Fruit fly (Drosophila melanogaster) whole organism, embryonic: Measurements from ENCODE around the gene Atg12.

Source experiments
- Bdp1 ChIP-seq: fragments of 200-800 bp; sonication (Bioruptor generic); optimal IDR thresholded peaks from 3 replicates; lab custom pipeline; 2016; ENCODE audit warnings: missing biosample characterization, missing genetic modification characterization
- CG10543 ChIP-seq: fragments of 200-800 bp; sonication (Bioruptor generic); optimal IDR thresholded peaks from 3 replicates; lab custom pipeline; 2017; ENCODE audit warnings: missing biosample characterization, mild to moderate bottlenecking, missing genetic modification characterization, moderate library complexity
- CG12071 ChIP-seq: fragments of 200-800 bp; sonication (Bioruptor generic); optimal IDR thresholded peaks from 3 replicates; lab custom pipeline; 2018; ENCODE audit warnings: missing biosample characterization, mild to moderate bottlenecking, missing genetic modification characterization
- CG13123 ChIP-seq: fragments of 200-800 bp; sonication (Bioruptor generic); optimal IDR thresholded peaks from 2 replicates; lab custom pipeline; 2016; ENCODE audit warnings: missing biosample characterization, missing genetic modification characterization
- CG15514 ChIP-seq: fragments of 200-800 bp; sonication (Bioruptor generic); optimal IDR thresholded peaks from 3 replicates; lab custom pipeline; 2017; ENCODE audit warnings: missing biosample characterization, missing genetic modification characterization, mild to moderate bottlenecking, moderate library complexity, missing genetic modification reagents
- CG2875 ChIP-seq: fragments of 200-800 bp; sonication (Bioruptor generic); optimal IDR thresholded peaks from 2 replicates; lab custom pipeline; 2017; ENCODE audit warnings: missing biosample characterization, mild to moderate bottlenecking, missing genetic modification characterization, missing genetic modification reagents
- CG34376 ChIP-seq: fragments of 200-800 bp; sonication (Bioruptor generic); optimal IDR thresholded peaks from 2 replicates; lab custom pipeline; 2018; ENCODE audit warnings: missing biosample characterization, mild to moderate bottlenecking, missing genetic modification characterization
- CG6689 ChIP-seq: fragments of 200-800 bp; sonication (Bioruptor generic); IDR thresholded peaks from 2 replicates; pipeline ENCODE4 v1.3.6; 2022; ENCODE audit warnings: missing biosample characterization, missing genetic modification characterization
- CG7987 ChIP-seq: fragments of 200-800 bp; sonication (Bioruptor generic); optimal IDR thresholded peaks from 2 replicates; lab custom pipeline; 2018; ENCODE audit warnings: missing biosample characterization, mild to moderate bottlenecking, missing genetic modification characterization, moderate library complexity
- D19A ChIP-seq: fragments of 200-800 bp; optimal IDR thresholded peaks from 3 replicates; lab custom pipeline; 2019; ENCODE audit warnings: missing biosample characterization, mild to moderate bottlenecking, missing genetic modification characterization, moderate library complexity
- D19B ChIP-seq: fragments of 200-800 bp; sonication (Bioruptor generic); optimal IDR thresholded peaks from 2 replicates; lab custom pipeline; 2017; ENCODE audit warnings: missing biosample characterization, mild to moderate bottlenecking, missing genetic modification characterization
- Deaf1 ChIP-seq: fragments of 200-800 bp; optimal IDR thresholded peaks from 3 replicates; lab custom pipeline; 2019; ENCODE audit warnings: missing biosample characterization, mild to moderate bottlenecking, missing genetic modification characterization, moderate library complexity
- Dek ChIP-seq: fragments of 200-800 bp; sonication (Bioruptor generic); optimal IDR thresholded peaks from 3 replicates; lab custom pipeline; 2019; ENCODE audit warnings: missing biosample characterization, mild to moderate bottlenecking, missing genetic modification characterization, moderate library complexity
- Dref ChIP-seq: fragments of 200-800 bp; sonication (Bioruptor generic); IDR thresholded peaks from 2 replicates; pipeline ENCODE4 v1.3.6; 2022; ENCODE audit warnings: missing biosample characterization, missing genetic modification characterization
- Ets65A ChIP-seq: fragments of 200-800 bp; sonication (Bioruptor generic); peaks from one replicate; lab custom pipeline; 2016; ENCODE audit warnings: missing biosample characterization, missing genetic modification characterization
- HmgZ ChIP-seq: fragments of 200-800 bp; sonication (Bioruptor generic); optimal IDR thresholded peaks from 2 replicates; lab custom pipeline; 2018; ENCODE audit warnings: missing biosample characterization, mild to moderate bottlenecking, missing genetic modification characterization
- NK7.1 ChIP-seq: fragments of 200-800 bp; sonication (Bioruptor generic); optimal IDR thresholded peaks from 3 replicates; lab custom pipeline; 2016; ENCODE audit warnings: missing biosample characterization, missing genetic modification characterization
- Nf-YC ChIP-seq: fragments of 200-800 bp; optimal IDR thresholded peaks from 3 replicates; lab custom pipeline; 2019; ENCODE audit warnings: missing biosample characterization, mild to moderate bottlenecking, missing genetic modification characterization, moderate library complexity
- Rx ChIP-seq: fragments of 200-800 bp; sonication (Bioruptor generic); IDR thresholded peaks from 2 replicates; pipeline ENCODE4 v1.3.6; 2022; ENCODE audit warnings: missing biosample characterization, missing genetic modification characterization
- Trl ChIP-seq, 3 experiments: fragments of >200 bp in 2 of 3; fragments of 200-800 bp in 1 of 3; sonication (Bioruptor generic) in 1 of 3; optimal IDR thresholded peaks; 2 replicates in 1 of 3; 3 replicates in 2 of 3; lab custom pipeline; 2016 to 2017; ENCODE audit warnings: missing biosample characterization in 1 of 3, missing genetic modification characterization in 1 of 3
- Xrp1 ChIP-seq: fragments of 200-800 bp; sonication (Bioruptor generic); IDR thresholded peaks from 2 replicates; pipeline ENCODE4 v1.3.6; 2022; ENCODE audit warnings: missing biosample characterization, missing genetic modification characterization
- ash1 ChIP-seq: fragments of 200-800 bp; sonication (Bioruptor generic); optimal IDR thresholded peaks from 2 replicates; lab custom pipeline; 2018; ENCODE audit warnings: missing biosample characterization, mild to moderate bottlenecking, missing genetic modification characterization
- br ChIP-seq: fragments of >200 bp; optimal IDR thresholded peaks from 2 replicates; lab custom pipeline; 2017
- chn ChIP-seq: fragments of 200-800 bp; sonication (Bioruptor generic); optimal IDR thresholded peaks from 2 replicates; lab custom pipeline; 2016; ENCODE audit warnings: missing biosample characterization, missing genetic modification characterization
- crol ChIP-seq: fragments of 200-800 bp; sonication (Bioruptor generic); IDR thresholded peaks from 2 replicates; pipeline ENCODE4 v1.3.6; 2022; ENCODE audit warnings: missing biosample characterization, missing genetic modification characterization
- dan ChIP-seq: fragments of 200-800 bp; sonication (Bioruptor generic); IDR thresholded peaks from 2 replicates; pipeline ENCODE4 v1.3.6; 2022; ENCODE audit warnings: missing biosample characterization, missing genetic modification characterization
- disco-r ChIP-seq: fragments of 200-800 bp; sonication (Bioruptor generic); optimal IDR thresholded peaks from 2 replicates; lab custom pipeline; 2016; ENCODE audit warnings: missing biosample characterization, missing genetic modification characterization
- dmrt99B ChIP-seq: fragments of 200-800 bp; sonication (Bioruptor generic); optimal IDR thresholded peaks from 2 replicates; lab custom pipeline; 2018; ENCODE audit warnings: missing biosample characterization, mild to moderate bottlenecking, missing genetic modification characterization, moderate library complexity
- gcm2 ChIP-seq: fragments of 200-800 bp; sonication (Bioruptor generic); optimal IDR thresholded peaks from 2 replicates; lab custom pipeline; 2016; ENCODE audit warnings: missing biosample characterization, missing genetic modification characterization
- gfzf ChIP-seq: fragments of 200-800 bp; sonication (Bioruptor generic); optimal IDR thresholded peaks from 2 replicates; lab custom pipeline; 2016; ENCODE audit warnings: missing biosample characterization, mild to moderate bottlenecking, missing genetic modification characterization, moderate library complexity
- gsb-n ChIP-seq: fragments of 200-800 bp; sonication (Bioruptor generic); optimal IDR thresholded peaks from 3 replicates; lab custom pipeline; 2018; ENCODE audit warnings: missing biosample characterization, mild to moderate bottlenecking, missing genetic modification characterization
- gt ChIP-seq: fragments of 200-800 bp; sonication (Bioruptor generic); IDR thresholded peaks from 2 replicates; pipeline ENCODE4 v1.3.6; 2022; ENCODE audit warnings: missing biosample characterization, missing genetic modification characterization
- her ChIP-seq: fragments of 200-800 bp; sonication (Bioruptor generic); optimal IDR thresholded peaks from 2 replicates; lab custom pipeline; 2016; ENCODE audit warnings: missing biosample characterization, missing genetic modification characterization
- mirr ChIP-seq: fragments of 200-800 bp; sonication (Bioruptor generic); optimal IDR thresholded peaks from 3 replicates; lab custom pipeline; 2018; ENCODE audit warnings: missing biosample characterization, mild to moderate bottlenecking, missing genetic modification characterization
- pan ChIP-seq, 4 experiments: fragments of >200 bp in 3 of 4; fragments of 200-800 bp in 1 of 4; sonication (Bioruptor generic) in 1 of 4; optimal IDR thresholded peaks in 3 of 4; IDR thresholded peaks in 1 of 4; 2 replicates each; pipeline versions ENCODE4 v1.3.6 to Lab custom; 2017 to 2022; ENCODE audit warnings: missing biosample characterization in 2 of 4, missing genetic modification characterization in 2 of 4, mixed read lengths in 1 of 4
- pros ChIP-seq: fragments of 200-800 bp; sonication (Bioruptor generic); optimal IDR thresholded peaks from 3 replicates; lab custom pipeline; 2019; ENCODE audit warnings: missing biosample characterization, mild to moderate bottlenecking, missing genetic modification characterization, moderate library complexity
- pum ChIP-seq: fragments of 200-800 bp; sonication (Bioruptor generic); optimal IDR thresholded peaks from 2 replicates; lab custom pipeline; 2016; ENCODE audit warnings: missing biosample characterization, missing genetic modification characterization
- row ChIP-seq: fragments of 200-800 bp; sonication (Bioruptor generic); IDR thresholded peaks from 3 replicates; pipeline ENCODE4 v1.3.6; 2022; ENCODE audit warnings: missing biosample characterization, missing genetic modification characterization
- scrt ChIP-seq: fragments of 200-800 bp; sonication (Bioruptor generic); optimal IDR thresholded peaks from 2 replicates; lab custom pipeline; 2018; ENCODE audit warnings: missing biosample characterization, mild to moderate bottlenecking, missing genetic modification characterization, moderate library complexity
- sens ChIP-seq: fragments of 200-800 bp; sonication (Bioruptor generic); peaks from one replicate; lab custom pipeline; 2016; ENCODE audit warnings: missing biosample characterization, missing genetic modification characterization
- stwl ChIP-seq: fragments of 200-800 bp; sonication (Bioruptor generic); optimal IDR thresholded peaks from 3 replicates; lab custom pipeline; 2018; ENCODE audit warnings: missing biosample characterization, mild to moderate bottlenecking, missing genetic modification characterization, moderate library complexity
- sug ChIP-seq: fragments of 200-800 bp; optimal IDR thresholded peaks from 2 replicates; lab custom pipeline; 2019; ENCODE audit warnings: missing biosample characterization, mild to moderate bottlenecking, missing genetic modification characterization, moderate library complexity
- tll ChIP-seq, 2 experiments: fragments of 200-800 bp in 1 of 2; fragments of >200 bp in 1 of 2; sonication (Bioruptor generic) in 1 of 2; optimal IDR thresholded peaks; 2 replicates each; lab custom pipeline; 2017 to 2019; ENCODE audit warnings: missing biosample characterization in 2 of 2, missing genetic modification characterization in 2 of 2, mild to moderate bottlenecking in 1 of 2, moderate library complexity in 1 of 2
- twi ChIP-seq: fragments of 200-800 bp; optimal IDR thresholded peaks from 2 replicates; lab custom pipeline; 2019; ENCODE audit warnings: missing biosample characterization, mild to moderate bottlenecking, missing genetic modification characterization, moderate library complexity
- zen ChIP-seq: fragments of 200-800 bp; sonication (Bioruptor generic); optimal IDR thresholded peaks from 3 replicates; lab custom pipeline; 2018; ENCODE audit warnings: missing biosample characterization, mild to moderate bottlenecking, missing genetic modification characterization, moderate library complexity

The Atg12 gene

DNA sequence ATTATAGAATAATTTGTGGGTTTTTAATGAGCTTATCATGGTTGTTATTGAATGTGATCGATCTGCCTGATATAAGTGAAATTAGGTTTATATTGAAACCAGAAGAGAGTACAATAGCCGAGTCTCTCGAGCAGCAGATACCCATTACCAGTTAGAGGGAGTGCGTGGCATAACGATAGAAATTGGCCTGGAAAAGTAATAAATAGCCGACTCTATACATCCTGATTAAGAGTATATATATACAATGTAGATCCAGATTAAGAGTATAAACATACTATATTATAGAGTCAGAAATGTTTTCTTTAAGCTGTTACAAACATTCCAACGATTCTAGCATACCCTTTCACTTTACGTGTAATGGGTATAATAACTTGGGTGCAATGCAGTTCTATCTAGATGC lies 47.2 kb downstream of the Atg12 start:
- TF ChIP-seq row (0 out of 3 replicates have a peak, but pooled peaks have one; percentile 19), CG6689 (GFP tag; lab: Robert Waterston, UW) (no peak), CG12071 (GFP tag; lab: Kevin White, UChicago) (no peak), scrt (GFP tag; lab: Kevin White, UChicago) (no peak), Ets65A (GFP tag; lab: Kevin White, UChicago) (peak; percentile 84), her (GFP tag; lab: Kevin White, UChicago) (no peak), D19B (GFP tag; lab: Kevin White, UChicago) (peak; percentile 61), D19A (tag; lab: Kevin White, UChicago) (no peak), Xrp1 (no peak), pan (optimal IDR thresholded peaks at IDR 0.05; lab: Kevin White, UChicago) (no peak), pan (GFP tag; optimal IDR thresholded peaks at IDR 0.05 in 1 of 2, IDR thresholded peaks at IDR 0.05 in 1 of 2) (peak in 1 of 2 experiments; percentile 30), CG2875 (GFP tag; lab: Kevin White, UChicago) (no peak), sens (GFP tag; lab: Kevin White, UChicago) (peak; percentile 32), twi (tag; lab: Kevin White, UChicago) (no peak)

DNA sequence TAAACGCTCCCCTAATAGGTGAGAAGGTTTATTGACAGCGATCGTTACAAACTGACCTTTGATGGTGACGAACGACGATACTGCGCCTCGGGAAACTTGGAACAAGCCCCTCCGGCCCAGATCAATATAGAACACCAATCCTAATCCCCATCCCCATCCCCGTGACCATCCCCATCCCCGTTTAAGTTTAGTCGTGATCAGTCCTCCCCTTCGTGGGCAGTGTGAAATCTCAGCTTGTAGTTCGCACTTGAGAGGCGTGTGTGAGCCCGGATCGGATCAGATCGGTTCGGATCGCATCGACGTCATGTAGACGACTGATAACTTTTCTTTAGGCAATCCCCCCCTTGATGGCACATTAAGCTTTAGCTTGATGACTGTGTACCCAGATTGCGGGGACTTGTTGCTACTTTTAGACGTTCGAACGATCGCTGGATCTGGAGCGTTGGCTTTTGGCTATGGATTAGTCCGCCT lies 47.8 kb downstream of the Atg12 start, which contains the start of gene Miox:
Gene Miox, plus strand, starts transcription at position 421 of the 471 bp plus-strand sequence.
- TF ChIP-seq CG10543 (peak; percentile 1), crol (GFP tag; lab: Robert Waterston, UW) (peak; percentile 16; the same call in 1 of the 2 replicates), dan (GFP tag; lab: Robert Waterston, UW) (no peak), stwl (tag; lab: Kevin White, UChicago) (no peak), pros (GFP tag; lab: Kevin White, UChicago) (no peak), Dref (GFP tag; lab: Robert Waterston, UW) (no peak), pum (GFP tag; lab: Kevin White, UChicago) (no peak), HmgZ (tag; lab: Kevin White, UChicago) (no peak), Dek (tag; lab: Kevin White, UChicago) (no peak), CG7987 (GFP tag; lab: Kevin White, UChicago) (peak; percentile 69), br (lab: Kevin White, UChicago) (no peak), dmrt99B (tag; lab: Kevin White, UChicago) (no peak), sug (tag; lab: Kevin White, UChicago) (peak; percentile 75), CG13123 (GFP tag; lab: Kevin White, UChicago) (no peak), ash1 (GFP tag; lab: Kevin White, UChicago) (no peak), CG34376 (GFP tag; lab: Kevin White, UChicago) (peak; percentile 65), Nf-YC (no peak)

DNA sequence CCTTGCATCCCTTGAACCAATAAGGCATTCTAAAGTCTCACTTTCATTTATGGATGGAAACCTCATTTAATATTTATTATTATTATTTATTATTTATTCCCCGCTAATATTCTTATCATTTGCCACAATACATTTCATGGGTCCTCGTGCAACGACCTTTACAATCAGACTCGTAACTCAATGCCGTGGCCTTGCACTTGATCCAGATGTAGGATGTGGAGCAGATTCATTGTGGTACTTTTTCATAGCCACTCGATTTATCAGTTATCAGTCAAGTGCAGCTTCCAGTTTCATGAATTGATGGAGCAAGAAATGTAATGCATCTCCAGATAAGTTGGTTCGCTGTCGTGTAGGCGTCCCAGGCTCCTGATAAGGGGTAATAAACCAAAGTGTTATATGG lies 48.6 kb downstream of the Atg12 start:
- no peak for TF ChIP-seq mirr (GFP tag; lab: Kevin White, UChicago)
- no peak for TF ChIP-seq chn
- no peak for TF ChIP-seq CG2875 (GFP tag; lab: Kevin White, UChicago)
- no peak for TF ChIP-seq disco-r (GFP tag; lab: Kevin White, UChicago)
- no peak for TF ChIP-seq CG15514 (GFP tag; lab: Kevin White, UChicago)
- TF ChIP-seq zen: no peak
- TF ChIP-seq Bdp1 (GFP tag; lab: Kevin White, UChicago): no peak
- no peak for TF ChIP-seq Rx
- no peak for TF ChIP-seq NK7.1 (GFP tag; lab: Kevin White, UChicago)
- no peak for TF ChIP-seq Deaf1 (tag; lab: Kevin White, UChicago)
- TF ChIP-seq tll (GFP tag; optimal IDR thresholded peaks at IDR 0.05; lab: Kevin White, UChicago): no peak
- no peak for TF ChIP-seq gt (GFP tag; lab: Robert Waterston, UW)
- no peak for TF ChIP-seq gfzf (GFP tag; lab: Kevin White, UChicago)
- TF ChIP-seq gcm2 (GFP tag; lab: Kevin White, UChicago): no peak
- TF ChIP-seq Trl (optimal IDR thresholded peaks at IDR 0.05; lab: Kevin White, UChicago): no peak
- TF ChIP-seq Trl (GFP tag; optimal IDR thresholded peaks at IDR 0.05; lab: Kevin White, UChicago): no peak
- TF ChIP-seq gsb-n (tag; lab: Kevin White, UChicago): no peak
